Fruit fly (Drosophila melanogaster) whole organism, wandering third instar larva: ENCODE measurements around the gene tobi.

Experiments
- Myc ChIP-seq: fragments of >200 bp; optimal IDR thresholded peaks from 2 replicates; lab custom pipeline; 2017
- Sp1 ChIP-seq: fragments of 200-800 bp; sonication (Bioruptor generic); optimal IDR thresholded peaks from 3 replicates; lab custom pipeline; 2019; ENCODE audit warnings: missing biosample characterization, mild to moderate bottlenecking, missing genetic modification characterization, moderate library complexity
- br ChIP-seq: fragments of 200-800 bp; sonication (Bioruptor generic); optimal IDR thresholded peaks from 2 replicates; lab custom pipeline; 2016; ENCODE audit warnings: missing biosample characterization, missing genetic modification characterization
- brk ChIP-seq: fragments of 200-800 bp; sonication (Bioruptor generic); optimal IDR thresholded peaks from 2 replicates; lab custom pipeline; 2016; ENCODE audit warnings: missing biosample characterization, mild to moderate bottlenecking, missing genetic modification characterization
- pan ChIP-seq: fragments of >200 bp; optimal IDR thresholded peaks from 2 replicates; lab custom pipeline; 2017
- psq ChIP-seq: fragments of 200-800 bp; sonication (Bioruptor generic); optimal IDR thresholded peaks from 3 replicates; lab custom pipeline; 2017; ENCODE audit warnings: missing biosample characterization, mild to moderate bottlenecking, missing genetic modification characterization, moderate library complexity

DNA sequence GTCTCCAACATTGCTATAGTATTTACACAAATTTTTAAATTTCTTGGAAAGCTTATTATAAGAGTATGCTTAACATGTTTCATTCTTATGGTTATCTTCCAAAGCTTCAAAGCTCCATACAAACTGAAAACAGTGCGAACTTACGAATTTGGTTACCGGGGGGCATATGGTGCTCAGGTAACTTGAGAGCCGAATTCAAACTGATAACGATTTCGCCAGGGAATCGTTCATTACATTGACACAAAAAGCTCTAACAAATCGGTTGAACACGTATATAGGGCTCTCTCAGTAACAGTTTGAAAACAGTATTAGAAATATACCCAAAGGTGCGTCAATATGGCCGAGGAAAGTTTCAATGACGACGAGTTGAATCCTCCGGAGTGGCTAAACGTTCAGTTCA lies 46.1 kb downstream of the tobi start, which contains the start of gene CG13659:
- TF ChIP-seq brk (GFP tag; lab: Kevin White, UChicago) (no peak), psq (no peak), br (GFP tag; lab: Kevin White, UChicago) (no peak), Myc (lab: Kevin White, UChicago) (no peak), pan (no peak), Sp1 (GFP tag; lab: Kevin White, UChicago) (no peak)
